Fruit fly (Drosophila melanogaster): ENCODE data around the gene ValRS-m.

ValRS-m gene

DNA sequence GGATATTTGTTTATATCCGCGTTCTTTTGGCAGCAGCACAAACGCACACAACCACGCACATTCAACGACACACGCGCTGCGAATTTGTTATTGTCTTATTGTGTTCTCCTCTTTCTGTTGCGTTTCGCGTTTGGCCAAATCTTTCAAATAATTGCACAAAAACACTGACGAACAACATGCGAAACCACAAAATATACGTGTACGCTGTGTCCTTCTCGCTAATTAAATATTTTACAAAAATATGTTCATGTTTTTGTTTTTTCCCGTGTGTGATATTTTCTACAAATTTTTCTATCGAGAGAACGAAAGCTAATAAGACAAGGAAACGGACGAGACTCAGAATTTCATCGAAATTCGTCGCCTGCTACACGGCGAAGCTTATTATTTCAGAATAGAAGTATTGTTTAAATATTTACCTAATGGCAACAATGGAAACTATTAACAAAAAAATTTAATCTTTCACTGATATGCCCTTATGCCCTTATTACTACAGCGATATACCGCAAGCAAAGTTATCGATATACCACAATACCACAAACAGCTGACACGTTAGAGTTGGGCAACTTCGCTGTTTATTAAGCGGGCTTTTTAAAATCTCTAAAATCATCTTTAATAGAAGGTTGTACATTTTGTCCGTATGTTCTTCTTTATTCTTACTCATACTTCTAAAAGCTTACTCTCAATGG is 10.5 kb downstream of the ValRS-m start, which contains the start of the genes CG43783 and orb2:
Gene CG43783, minus strand, starts transcription at position 311 of the 686 bp plus-strand sequence.
Gene orb2, minus strand, starts transcription at position 502 of the 686 bp plus-strand sequence.
- TF ChIP-seq CG30020 (tag; optimal IDR thresholded peaks at IDR 0.05) (no peak), gcm (GFP tag; optimal IDR thresholded peaks at IDR 0.05) (no peak), E2f1 (GFP tag; IDR thresholded peaks at IDR 0.05) (no peak), CG15479 (GFP tag; optimal IDR thresholded peaks at IDR 0.05) (no peak), sim (GFP tag; IDR thresholded peaks at IDR 0.05) (no peak), vfl (GFP tag; optimal IDR thresholded peaks at IDR 0.05) (no peak), CG16813 (GFP tag; IDR thresholded peaks at IDR 0.05; ENCODE audit: partially characterized antibody) (peak; percentile 38; the same call in 1 of the 3 replicates), knrl (GFP tag; IDR thresholded peaks at IDR 0.05; ENCODE audit: partially characterized antibody) (peak; percentile 23; the same call in 2 of the 3 replicates), CG10321 (GFP tag; IDR thresholded peaks at IDR 0.05) (no peak), sens-2 (GFP tag; IDR thresholded peaks at IDR 0.05) (no peak), CG1603 (tag; optimal IDR thresholded peaks at IDR 0.05) (peak; percentile 9), Hmr (GFP tag; optimal IDR thresholded peaks at IDR 0.05) (no peak), fd3F (GFP tag; optimal IDR thresholded peaks at IDR 0.05) (no peak), dmrt11E (tag; optimal IDR thresholded peaks at IDR 0.05) (no peak), h (optimal IDR thresholded peaks at IDR 0.05) (no peak), nerfin-1 (tag; optimal IDR thresholded peaks at IDR 0.05) (no peak), dan (GFP tag; IDR thresholded peaks at IDR 0.05) (no peak), pb (GFP tag; optimal IDR thresholded peaks at IDR 0.05) (no peak), CG10274 (GFP tag; optimal IDR thresholded peaks at IDR 0.05) (no peak), CG11723 (GFP tag; optimal IDR thresholded peaks at IDR 0.05) (no peak), CG8478 (optimal IDR thresholded peaks at IDR 0.05) (no peak), CG32772 (GFP tag; IDR thresholded peaks at IDR 0.05) (no peak), maf-S (GFP tag; optimal IDR thresholded peaks at IDR 0.05) (no peak), insv (GFP tag; optimal IDR thresholded peaks at IDR 0.05) (no peak), CG6654 (GFP tag; optimal IDR thresholded peaks at IDR 0.05) (no peak), bbx (GFP tag; IDR thresholded peaks at IDR 0.05; ENCODE audit: partially characterized antibody) (peak; percentile 63; the same call in 1 of the 2 replicates), tna (GFP tag; IDR thresholded peaks at IDR 0.05; ENCODE audit: partially characterized antibody) (peak; percentile 55; the same call in 1 of the 2 replicates), en (GFP tag; optimal IDR thresholded peaks at IDR 0.05) (no peak), CG7357 (GFP tag; IDR thresholded peaks at IDR 0.05) (no peak), CG8944 (GFP tag; optimal IDR thresholded peaks at IDR 0.05) (no peak), wek (GFP tag; optimal IDR thresholded peaks at IDR 0.05) (peak; percentile 63), D19A (tag; optimal IDR thresholded peaks at IDR 0.05) (no peak), CG8765 (GFP tag; IDR thresholded peaks at IDR 0.05) (no peak), Bgb (GFP tag; IDR thresholded peaks at IDR 0.05; ENCODE audit: partially characterized antibody) (peak; percentile 65), Dip3 (GFP tag; optimal IDR thresholded peaks at IDR 0.05) (no peak), MBD-R2 (GFP tag; IDR thresholded peaks at IDR 0.05) (no peak), Opbp (GFP tag; IDR thresholded peaks at IDR 0.05; ENCODE audit: partially characterized antibody) (peak; percentile 70; the same call in 2 of the 3 replicates), CG10147 (GFP tag; optimal IDR thresholded peaks at IDR 0.05) (no peak), CG14860 (GFP tag; IDR thresholded peaks at IDR 0.05; ENCODE audit: partially characterized antibody) (peak; percentile 56; the same call in 2 of the 3 replicates), amos (GFP tag; IDR thresholded peaks at IDR 0.05; ENCODE audit: partially characterized antibody) (peak; percentile 58; the same call in 1 of the 2 replicates), BEAF-32 (GFP tag; optimal IDR thresholded peaks at IDR 0.05) (peak; percentile 63), CG6765 (GFP tag; optimal IDR thresholded peaks at IDR 0.05) (no peak), CG15514 (GFP tag; optimal IDR thresholded peaks at IDR 0.05) (no peak), Sox102F (GFP tag; optimal IDR thresholded peaks at IDR 0.05) (no peak), unc-4 (GFP tag; IDR thresholded peaks at IDR 0.05; ENCODE audit: partially characterized antibody) (peak; percentile 64), ems (GFP tag; optimal IDR thresholded peaks at IDR 0.05) (no peak), CG15269 (tag; optimal IDR thresholded peaks at IDR 0.05) (no peak), ac (GFP tag; optimal IDR thresholded peaks at IDR 0.05) (no peak), MESR4 (GFP tag; optimal IDR thresholded peaks at IDR 0.05) (no peak)

Data from whole organism, embryonic.